Fruit fly (Drosophila melanogaster): ENCODE measurements around the gene Nbr.

The Nbr gene

DNA sequence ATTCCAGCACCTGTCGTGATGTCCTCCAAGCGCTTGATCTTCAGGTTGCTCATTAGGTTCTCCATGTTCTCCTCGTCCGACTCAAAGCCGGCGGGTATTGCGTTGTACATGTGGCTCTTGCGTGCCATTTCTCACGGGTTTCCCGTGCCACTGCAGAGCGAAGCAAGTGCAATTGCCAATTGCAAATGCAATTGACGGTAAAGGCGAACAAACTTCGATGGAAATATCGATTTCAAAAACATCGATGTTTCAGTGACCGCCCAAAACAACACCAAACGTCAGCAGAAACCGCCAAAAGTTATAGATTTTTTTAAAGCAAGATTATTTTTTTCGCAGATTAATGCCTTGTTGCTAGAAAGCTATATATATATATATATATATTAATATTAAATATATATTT, at the start of gene Nbr (continued):
- TF ChIP-seq ftz-f1 (GFP tag; optimal IDR thresholded peaks at IDR 0.05): no peak
- no peak for TF ChIP-seq danr (GFP tag; IDR thresholded peaks at IDR 0.05)
- no peak for TF ChIP-seq Pdp1 (GFP tag; optimal IDR thresholded peaks at IDR 0.05)
- TF ChIP-seq sr (GFP tag; IDR thresholded peaks at IDR 0.05): no peak
- no peak for TF ChIP-seq sd (tag; optimal IDR thresholded peaks at IDR 0.05)
- TF ChIP-seq lola (GFP tag; optimal IDR thresholded peaks at IDR 0.05): no peak
- TF ChIP-seq HHEX (GFP tag; optimal IDR thresholded peaks at IDR 0.05): no peak
- TF ChIP-seq lab (GFP tag; optimal IDR thresholded peaks at IDR 0.05): no peak
- no peak for TF ChIP-seq esg (GFP tag; conservative IDR thresholded peaks at IDR 0.05)
- TF ChIP-seq CG31365 (tag; optimal IDR thresholded peaks at IDR 0.05): no peak
- TF ChIP-seq her (GFP tag; optimal IDR thresholded peaks at IDR 0.05): no peak
- TF ChIP-seq HLH54F (GFP tag; optimal IDR thresholded peaks at IDR 0.05): no peak
- no peak for TF ChIP-seq B-H2 (GFP tag; optimal IDR thresholded peaks at IDR 0.05)
- no peak for TF ChIP-seq Ada2b (GFP tag; IDR thresholded peaks at IDR 0.05)
- no peak for TF ChIP-seq gem (tag; optimal IDR thresholded peaks at IDR 0.05)
- TF ChIP-seq CG12744 (GFP tag; optimal IDR thresholded peaks at IDR 0.05): no peak
- TF ChIP-seq zen2 (GFP tag; IDR thresholded peaks at IDR 0.05; ENCODE audit: partially characterized antibody): no peak
- TF ChIP-seq CG7745 (tag; optimal IDR thresholded peaks at IDR 0.05): no peak
- TF ChIP-seq CG6765 (GFP tag; optimal IDR thresholded peaks at IDR 0.05): no peak
- no peak for TF ChIP-seq bowl (GFP tag; IDR thresholded peaks at IDR 0.05)
- TF ChIP-seq Bteb2 (GFP tag; optimal IDR thresholded peaks at IDR 0.05): no peak
- TF ChIP-seq CG18262 (tag; optimal IDR thresholded peaks at IDR 0.05): no peak
- TF ChIP-seq CG43689 (GFP tag; IDR thresholded peaks at IDR 0.05): no peak
- TF ChIP-seq CG1832 (GFP tag; optimal IDR thresholded peaks at IDR 0.05): no peak
- 0 out of 3 replicates have a peak, but pooled peaks have one; percentile 19 for TF ChIP-seq vnd (GFP tag; IDR thresholded peaks at IDR 0.05; ENCODE audit: partially characterized antibody)
- TF ChIP-seq gcm (GFP tag; optimal IDR thresholded peaks at IDR 0.05): no peak
- peak; percentile 54; the same call in 2 of the 3 replicates for TF ChIP-seq CG16813 (GFP tag; IDR thresholded peaks at IDR 0.05; ENCODE audit: partially characterized antibody)
- TF ChIP-seq CG8388 (GFP tag; optimal IDR thresholded peaks at IDR 0.05): no peak
- no peak for TF ChIP-seq dan (GFP tag; IDR thresholded peaks at IDR 0.05)
- no peak for TF ChIP-seq CG8290 (GFP tag; optimal IDR thresholded peaks at IDR 0.05)
- peak in 1 of 2 experiments; percentile 29 for TF ChIP-seq CG8290 (tag; optimal IDR thresholded peaks at IDR 0.05)
- peak; percentile 58 for TF ChIP-seq Sry-δ (GFP tag; optimal IDR thresholded peaks at IDR 0.05)
- no peak for TF ChIP-seq Atf6 (GFP tag; IDR thresholded peaks at IDR 0.05)
- TF ChIP-seq CG7372 (GFP tag; IDR thresholded peaks at IDR 0.05): no peak
- no peak for TF ChIP-seq exex (tag; optimal IDR thresholded peaks at IDR 0.05)
- TF ChIP-seq CG9932 (GFP tag; IDR thresholded peaks at IDR 0.05): peak; percentile 51
- TF ChIP-seq bbx (GFP tag; IDR thresholded peaks at IDR 0.05; ENCODE audit: partially characterized antibody): peak; percentile 67
- no peak for TF ChIP-seq CG14050 (GFP tag; IDR thresholded peaks at IDR 0.05)
- peak; percentile 12 for TF ChIP-seq pzg (GFP tag; optimal IDR thresholded peaks at IDR 0.05)
- no peak for TF ChIP-seq CrebB (tag; optimal IDR thresholded peaks at IDR 0.05)
- TF ChIP-seq sob (GFP tag; IDR thresholded peaks at IDR 0.05): peak; percentile 11; the same call in 1 of the 2 replicates
- TF ChIP-seq CG4328 (GFP tag; optimal IDR thresholded peaks at IDR 0.05): no peak
- no peak for TF ChIP-seq CG10366 (GFP tag; IDR thresholded peaks at IDR 0.05)
- TF ChIP-seq CHES-1-like (GFP tag; optimal IDR thresholded peaks at IDR 0.05): no peak
- TF ChIP-seq CG8281 (tag; optimal IDR thresholded peaks at IDR 0.05): no peak
- TF ChIP-seq CG2712 (tag; optimal IDR thresholded peaks at IDR 0.05): no peak
- no peak for TF ChIP-seq Dfd (GFP tag; optimal IDR thresholded peaks at IDR 0.05)
- no peak for TF ChIP-seq yki (optimal IDR thresholded peaks at IDR 0.05)
- TF ChIP-seq Mrtf (GFP tag; IDR thresholded peaks at IDR 0.05): no peak
- no peak for TF ChIP-seq jumu (GFP tag; optimal IDR thresholded peaks at IDR 0.05)
- TF ChIP-seq Opbp (GFP tag; IDR thresholded peaks at IDR 0.05; ENCODE audit: partially characterized antibody): peak; percentile 31; the same call in 1 of the 3 replicates
- no peak for TF ChIP-seq Dbx (GFP tag; IDR thresholded peaks at IDR 0.05)
